Worm (Caenorhabditis elegans): Measurements from ENCODE around the gene skih-2.

Gene skih-2

DNA sequence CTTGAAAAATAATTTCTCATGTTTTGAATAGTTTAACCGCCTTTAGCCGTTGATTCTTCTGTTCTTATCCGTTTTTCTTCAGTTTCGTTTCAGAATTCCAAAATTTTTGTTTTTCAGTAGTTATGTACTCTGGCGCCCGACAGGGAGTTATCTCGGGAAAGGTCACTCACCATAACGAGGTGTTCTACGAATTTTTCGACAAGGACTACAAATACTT lies 972 bp upstream of the skih-2 start, which contains the start of gene F01G4.4:
Gene F01G4.4 (plus strand): TSS at position 118 of the 217 bp plus-strand sequence.
- TF ChIP-seq tbx-37 (GFP tag; conservative IDR thresholded peaks at IDR 0.05) (no peak), scrt-1 (GFP tag; IDR thresholded peaks at IDR 0.05) (no peak), sea-1 (GFP tag; conservative IDR thresholded peaks at IDR 0.05) (no peak), tbx-11 (GFP tag; IDR thresholded peaks at IDR 0.05) (no peak), F13C5.2 (tag; optimal IDR thresholded peaks at IDR 0.05) (no peak), hmbx-1 (tag; optimal IDR thresholded peaks at IDR 0.05) (no peak), ceh-13 (GFP tag; optimal IDR thresholded peaks at IDR 0.05) (no peak), aly-1 (tag; optimal IDR thresholded peaks at IDR 0.05) (no peak), hmg-4 (GFP tag; optimal IDR thresholded peaks at IDR 0.05) (no peak), ama-1 (optimal IDR thresholded peaks at IDR 0.05) (no peak)

DNA sequence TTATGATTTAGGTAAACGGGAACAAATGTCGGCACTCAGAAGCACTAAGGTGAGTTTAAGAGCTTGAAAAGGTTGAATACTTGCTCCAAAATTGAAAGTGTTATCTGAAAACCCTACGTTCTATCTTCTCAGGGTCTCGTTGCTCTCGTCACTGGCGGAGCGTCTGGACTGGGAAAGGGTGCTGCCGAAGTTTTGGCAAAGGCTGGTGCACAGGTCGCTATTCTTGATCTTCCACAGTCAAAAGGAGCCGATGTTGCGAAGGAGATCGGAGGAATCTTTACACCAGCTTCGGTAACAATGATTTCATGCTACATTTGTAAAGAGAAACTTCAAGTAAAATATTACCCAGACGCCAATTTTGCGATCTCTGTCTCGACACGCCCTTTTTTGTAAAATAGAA lies 10.9 kb downstream of the skih-2 start, which contains the start of gene ard-1:
Gene ard-1 (plus strand): TSS at position 12 of the 400 bp plus-strand sequence.
- TF ChIP-seq B0310.2 (tag; optimal IDR thresholded peaks at IDR 0.05) = peak; percentile 63
- TF ChIP-seq hmg-4 (GFP tag; optimal IDR thresholded peaks at IDR 0.05) = no peak
- no peak for TF ChIP-seq aly-1 (tag; optimal IDR thresholded peaks at IDR 0.05)
- no peak for TF ChIP-seq flt-1 (GFP tag; IDR thresholded peaks at IDR 0.05)
- TF ChIP-seq ceh-36 (tag; optimal IDR thresholded peaks at IDR 0.05) = no peak
- TF ChIP-seq hmbx-1 (tag; optimal IDR thresholded peaks at IDR 0.05) = no peak
- no peak for TF ChIP-seq hnd-1 (tag; optimal IDR thresholded peaks at IDR 0.05)
- TF ChIP-seq ama-1 (optimal IDR thresholded peaks at IDR 0.05) = peak; percentile 90
- TF ChIP-seq tbx-11 (GFP tag; IDR thresholded peaks at IDR 0.05) = no peak
- no peak for TF ChIP-seq tra-4 (tag; optimal IDR thresholded peaks at IDR 0.05)

DNA sequence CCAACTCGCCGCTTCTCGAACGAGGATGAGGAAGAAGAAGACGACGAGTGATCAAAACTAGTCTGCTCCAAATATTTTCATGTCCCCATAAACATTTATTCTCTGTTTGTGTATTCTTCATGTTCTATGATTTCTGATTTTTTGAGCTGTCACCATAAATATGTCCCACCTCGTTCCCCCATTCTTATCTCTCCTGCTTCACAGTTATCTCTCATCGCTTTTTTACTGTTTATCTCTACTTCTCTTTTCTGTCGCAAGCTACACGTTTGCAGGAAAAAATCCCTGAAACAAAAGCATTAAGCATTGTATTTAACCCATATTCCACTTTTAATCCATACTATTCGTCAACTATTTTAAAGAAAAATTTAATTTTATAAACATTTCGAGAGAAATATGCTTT lies 11.4 kb downstream of the skih-2 start:
- no peak for TF ChIP-seq sea-1 (GFP tag; conservative IDR thresholded peaks at IDR 0.05)
- TF ChIP-seq tbx-37 (GFP tag; conservative IDR thresholded peaks at IDR 0.05) = no peak
- no peak for TF ChIP-seq hnd-1 (tag; optimal IDR thresholded peaks at IDR 0.05)

- TF ChIP-seq tbx-11 (GFP tag; IDR thresholded peaks at IDR 0.05) = no peak
- TF ChIP-seq ama-1 (optimal IDR thresholded peaks at IDR 0.05) = no peak
- TF ChIP-seq pes-1 (GFP tag; IDR thresholded peaks at IDR 0.05) = no peak
- no peak for TF ChIP-seq B0310.2 (tag; optimal IDR thresholded peaks at IDR 0.05)
- no peak for TF ChIP-seq hmg-4 (GFP tag; optimal IDR thresholded peaks at IDR 0.05)
- TF ChIP-seq hmbx-1 (tag; optimal IDR thresholded peaks at IDR 0.05) = no peak
- no peak for TF ChIP-seq scrt-1 (GFP tag; IDR thresholded peaks at IDR 0.05)
- no peak for TF ChIP-seq aly-1 (tag; optimal IDR thresholded peaks at IDR 0.05)
- no peak for TF ChIP-seq ets-7 (tag; optimal IDR thresholded peaks at IDR 0.05)
- no peak for TF ChIP-seq ceh-36 (tag; optimal IDR thresholded peaks at IDR 0.05)
- no peak for TF ChIP-seq F13C5.2 (tag; optimal IDR thresholded peaks at IDR 0.05)
- no peak for TF ChIP-seq tbx-37 (GFP tag; conservative IDR thresholded peaks at IDR 0.05)
- TF ChIP-seq flt-1 (GFP tag; IDR thresholded peaks at IDR 0.05) = no peak
- TF ChIP-seq ceh-13 (GFP tag; optimal IDR thresholded peaks at IDR 0.05) = no peak
These were observed 16.1 kb downstream of the skih-2 start for ce11 chrIV:11126028-11126427.

DNA sequence TGAATTAATAATTGTTTCAGACTA lies 16.3 kb downstream of the skih-2 start, which contains the start of gene swsn-4:
Gene swsn-4 (plus strand): TSS at position 21 of the 24 bp plus-strand sequence.
- no peak for TF ChIP-seq ama-1 (optimal IDR thresholded peaks at IDR 0.05)
- TF ChIP-seq flt-1 (GFP tag; IDR thresholded peaks at IDR 0.05) = no peak
- TF ChIP-seq hmg-4 (GFP tag; optimal IDR thresholded peaks at IDR 0.05) = no peak
- no peak for TF ChIP-seq ceh-13 (GFP tag; optimal IDR thresholded peaks at IDR 0.05)
- TF ChIP-seq pes-1 (GFP tag; IDR thresholded peaks at IDR 0.05) = no peak
- no peak for TF ChIP-seq ets-7 (tag; optimal IDR thresholded peaks at IDR 0.05)
- no peak for TF ChIP-seq tra-4 (tag; optimal IDR thresholded peaks at IDR 0.05)
- TF ChIP-seq aly-1 (tag; optimal IDR thresholded peaks at IDR 0.05) = no peak
- no peak for TF ChIP-seq ceh-36 (tag; optimal IDR thresholded peaks at IDR 0.05)
- no peak for TF ChIP-seq B0310.2 (tag; optimal IDR thresholded peaks at IDR 0.05)

DNA sequence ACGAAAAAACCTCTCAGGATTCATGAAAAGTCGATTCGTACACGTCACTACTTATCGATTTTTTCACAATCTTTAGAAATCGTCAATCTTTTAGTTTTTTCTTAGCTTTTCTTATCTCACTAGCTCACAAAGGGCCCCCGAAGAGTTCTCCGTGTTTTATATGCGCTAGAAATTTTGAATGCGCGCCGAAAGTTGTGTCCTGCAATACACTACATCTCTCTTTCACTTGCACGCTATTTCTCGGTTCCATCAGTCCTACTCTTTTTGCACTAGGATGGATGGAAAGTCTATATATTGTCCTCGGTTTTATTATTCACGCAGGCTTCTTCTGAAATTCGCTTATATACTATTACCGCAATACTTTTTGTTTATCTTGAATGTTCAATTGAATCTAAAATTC lies 16.6 kb downstream of the skih-2 start:
- TF ChIP-seq aly-1 (tag; optimal IDR thresholded peaks at IDR 0.05) (no peak), tbx-11 (GFP tag; IDR thresholded peaks at IDR 0.05) (no peak), B0310.2 (tag; optimal IDR thresholded peaks at IDR 0.05) (no peak), ceh-36 (tag; optimal IDR thresholded peaks at IDR 0.05) (no peak), tbx-37 (GFP tag; conservative IDR thresholded peaks at IDR 0.05) (no peak), ama-1 (optimal IDR thresholded peaks at IDR 0.05) (no peak), hmbx-1 (tag; optimal IDR thresholded peaks at IDR 0.05) (no peak), flt-1 (GFP tag; IDR thresholded peaks at IDR 0.05) (no peak), sea-1 (GFP tag; conservative IDR thresholded peaks at IDR 0.05) (no peak), hnd-1 (tag; optimal IDR thresholded peaks at IDR 0.05) (no peak), scrt-1 (GFP tag; IDR thresholded peaks at IDR 0.05) (no peak), F13C5.2 (tag; optimal IDR thresholded peaks at IDR 0.05) (no peak), ceh-13 (GFP tag; optimal IDR thresholded peaks at IDR 0.05) (no peak), ets-7 (tag; optimal IDR thresholded peaks at IDR 0.05) (no peak), pes-1 (GFP tag; IDR thresholded peaks at IDR 0.05) (no peak), tra-4 (tag; optimal IDR thresholded peaks at IDR 0.05) (no peak), hmg-4 (GFP tag; optimal IDR thresholded peaks at IDR 0.05) (no peak)

DNA sequence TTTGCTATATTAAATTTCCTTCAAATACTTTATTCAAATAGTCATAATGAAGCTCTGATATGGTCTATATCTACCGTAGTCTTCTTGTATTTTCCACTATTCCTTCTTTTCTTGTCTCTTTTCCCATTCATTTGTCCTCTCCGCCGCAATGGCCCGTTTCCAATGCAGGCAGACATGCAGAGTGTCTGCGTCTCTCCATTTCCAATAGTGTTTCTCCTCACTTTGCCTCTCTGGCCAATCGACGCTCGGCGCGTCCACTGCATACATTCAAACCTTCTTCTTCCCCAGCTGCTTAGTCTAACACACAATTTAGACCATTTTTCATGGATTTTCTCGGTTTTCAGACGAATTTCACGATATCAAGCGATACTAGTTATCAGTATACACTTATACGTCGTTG lies 17.0 kb downstream of the skih-2 start:
- TF ChIP-seq hmg-4 (GFP tag; optimal IDR thresholded peaks at IDR 0.05) (no peak), scrt-1 (GFP tag; IDR thresholded peaks at IDR 0.05) (no peak), flt-1 (GFP tag; IDR thresholded peaks at IDR 0.05) (no peak), F13C5.2 (tag; optimal IDR thresholded peaks at IDR 0.05) (peak; percentile 6), ets-7 (tag; optimal IDR thresholded peaks at IDR 0.05) (no peak), ama-1 (optimal IDR thresholded peaks at IDR 0.05) (no peak), B0310.2 (tag; optimal IDR thresholded peaks at IDR 0.05) (no peak)

ce11 chrIV:11124674-11125073 lies 17.5 kb downstream of the skih-2 start, which contains the start of gene spo-11:
spo-11 (minus strand) TSS chrIV:11124862.
- TF ChIP-seq F13C5.2 (tag; optimal IDR thresholded peaks at IDR 0.05) = no peak

- TF ChIP-seq tbx-11 (GFP tag; IDR thresholded peaks at IDR 0.05) = 0 out of 2 replicates have a peak, but pooled peaks have one; percentile 51
- TF ChIP-seq tra-4 (tag; optimal IDR thresholded peaks at IDR 0.05) = no peak
These were observed 22.1 kb downstream of the skih-2 start for ce11 chrIV:11119972-11120562.
